Fruit fly (Drosophila melanogaster): Measurements from ENCODE around the gene sals.

dm6 chr3R:11499715-11500235, 48.2 kb upstream of the sals start, which contains the start of gene dpr5:
- TF ChIP-seq EcR (GFP tag; optimal IDR thresholded peaks at IDR 0.05): no peak
- no peak for TF ChIP-seq CG12605 (GFP tag; IDR thresholded peaks at IDR 0.05)
- no peak for TF ChIP-seq CG32121 (GFP tag; IDR thresholded peaks at IDR 0.05)
- no peak for TF ChIP-seq CG14655 (GFP tag; optimal IDR thresholded peaks at IDR 0.05)
- TF ChIP-seq CG8301 (tag; optimal IDR thresholded peaks at IDR 0.05): no peak
- TF ChIP-seq CG10348 (GFP tag; IDR thresholded peaks at IDR 0.05): no peak
- TF ChIP-seq Pif1A (GFP tag; optimal IDR thresholded peaks at IDR 0.05): no peak
- TF ChIP-seq CG34367 (tag; optimal IDR thresholded peaks at IDR 0.05): no peak
- TF ChIP-seq Ets98B (GFP tag; IDR thresholded peaks at IDR 0.05): no peak
- TF ChIP-seq CG17806 (tag; optimal IDR thresholded peaks at IDR 0.05): no peak
- TF ChIP-seq CG15710 (tag; optimal IDR thresholded peaks at IDR 0.05): no peak
- no peak for TF ChIP-seq CG13204 (GFP tag; optimal IDR thresholded peaks at IDR 0.05)
